Worm (Caenorhabditis elegans): ENCODE measurements around the gene sulp-3.

ce11 chrX:8394279-8394678 is 13.9 kb downstream of the sulp-3 start:
- TF ChIP-seq ztf-11 (tag; optimal IDR thresholded peaks at IDR 0.05) (no peak), nhr-42 (GFP tag; IDR thresholded peaks at IDR 0.05) (no peak)
